Fruit fly (Drosophila melanogaster): ENCODE data around the gene CG31301.

Gene CG31301

dm6 chr3R:15379071-15379470 lies 33.1 kb downstream of the CG31301 start:
- no peak for TF ChIP-seq noc (tag; optimal IDR thresholded peaks at IDR 0.05)

- no peak for TF ChIP-seq noc (tag; optimal IDR thresholded peaks at IDR 0.05)
These were observed 36.8 kb downstream of the CG31301 start, which contains the start of gene h-cup for dm6 chr3R:15382851-15383250. Gene h-cup, minus strand, starts transcription at chr3R:15382951.

- no peak for TF ChIP-seq noc (tag; optimal IDR thresholded peaks at IDR 0.05)
These were observed 47.3 kb downstream of the CG31301 start for dm6 chr3R:15393206-15393805.

All from whole organism, larva.